Worm (Caenorhabditis elegans) whole organism, early embryonic: ENCODE results near the gene nhr-132.

Source experiments
- B0310.2 ChIP-seq: sonication (generic microtip); optimal IDR thresholded peaks from 2 replicates; lab custom pipeline; 2016; ENCODE audit warnings: mild to moderate bottlenecking, missing genetic modification characterization, missing compliant biosample characterization
- F13C5.2 ChIP-seq: sonication (generic microtip); optimal IDR thresholded peaks from 2 replicates; lab custom pipeline; 2017; ENCODE audit warnings: mild to moderate bottlenecking, missing genetic modification characterization, inconsistent platforms, missing compliant biosample characterization
- aly-1 ChIP-seq: sonication (generic microtip); optimal IDR thresholded peaks from 2 replicates; lab custom pipeline; 2016; ENCODE audit warnings: missing genetic modification characterization, missing compliant biosample characterization
- ama-1 ChIP-seq: fragments of 150-350 bp; optimal IDR thresholded peaks from 2 replicates; lab custom pipeline; 2014
- ceh-13 ChIP-seq: fragments of 200-800 bp; sonication (Bioruptor generic); optimal IDR thresholded peaks from 2 replicates; lab custom pipeline; 2018; ENCODE audit warnings: mild to moderate bottlenecking, missing genetic modification characterization, missing compliant biosample characterization
- ceh-36 ChIP-seq: sonication (generic microtip); optimal IDR thresholded peaks from 2 replicates; lab custom pipeline; 2016; ENCODE audit warnings: missing genetic modification characterization, inconsistent platforms, missing compliant biosample characterization
- ets-7 ChIP-seq: sonication (generic microtip); optimal IDR thresholded peaks from 2 replicates; lab custom pipeline; 2016; ENCODE audit warnings: missing genotype, missing genetic modification characterization, missing compliant biosample characterization
- flt-1 ChIP-seq: fragments of 200-800 bp; sonication (Bioruptor generic); IDR thresholded peaks from 2 replicates; pipeline ENCODE4 v1.3.6; 2022; ENCODE audit warnings: missing genetic modification characterization, missing compliant biosample characterization
- hmbx-1 ChIP-seq: sonication (generic microtip); optimal IDR thresholded peaks from 2 replicates; lab custom pipeline; 2016; ENCODE audit warnings: mild to moderate bottlenecking, missing genetic modification characterization, missing compliant biosample characterization
- hmg-4 ChIP-seq: fragments of 200-800 bp; sonication (Bioruptor generic); optimal IDR thresholded peaks from 2 replicates; lab custom pipeline; 2018; ENCODE audit warnings: mild to moderate bottlenecking, missing genetic modification characterization, missing compliant biosample characterization
- hnd-1 ChIP-seq: sonication (generic microtip); optimal IDR thresholded peaks from 2 replicates; lab custom pipeline; 2016; ENCODE audit warnings: missing genetic modification characterization, missing compliant biosample characterization
- pes-1 ChIP-seq: fragments of 200-800 bp; sonication (Bioruptor generic); IDR thresholded peaks from 2 replicates; pipeline ENCODE4 v1.3.6; 2022; ENCODE audit warnings: missing genetic modification reagents, missing genetic modification characterization, missing compliant biosample characterization
- scrt-1 ChIP-seq: fragments of 200-800 bp; sonication (Bioruptor generic); IDR thresholded peaks from 2 replicates; pipeline ENCODE4 v1.3.6; 2022; ENCODE audit warnings: missing genetic modification characterization, missing compliant biosample characterization
- sea-1 ChIP-seq: fragments of 200-800 bp; sonication (Bioruptor generic); conservative IDR thresholded peaks from 2 replicates; pipeline ENCODE4 v1.3.6; 2022; ENCODE audit warnings: missing genetic modification characterization, missing compliant biosample characterization
- tbx-11 ChIP-seq: fragments of 200-800 bp; sonication (Bioruptor generic); IDR thresholded peaks from 2 replicates; pipeline ENCODE4 v1.3.6; 2022; ENCODE audit warnings: missing genetic modification characterization, missing compliant biosample characterization
- tbx-37 ChIP-seq: fragments of 200-800 bp; sonication (Bioruptor generic); conservative IDR thresholded peaks from 2 replicates; pipeline ENCODE4 v1.3.6; 2022; ENCODE audit warnings: missing genetic modification reagents, missing genetic modification characterization, missing compliant biosample characterization
- tra-4 ChIP-seq: sonication (generic microtip); optimal IDR thresholded peaks from 2 replicates; lab custom pipeline; 2017; ENCODE audit warnings: missing genetic modification characterization, missing compliant biosample characterization

nhr-132 gene

DNA sequence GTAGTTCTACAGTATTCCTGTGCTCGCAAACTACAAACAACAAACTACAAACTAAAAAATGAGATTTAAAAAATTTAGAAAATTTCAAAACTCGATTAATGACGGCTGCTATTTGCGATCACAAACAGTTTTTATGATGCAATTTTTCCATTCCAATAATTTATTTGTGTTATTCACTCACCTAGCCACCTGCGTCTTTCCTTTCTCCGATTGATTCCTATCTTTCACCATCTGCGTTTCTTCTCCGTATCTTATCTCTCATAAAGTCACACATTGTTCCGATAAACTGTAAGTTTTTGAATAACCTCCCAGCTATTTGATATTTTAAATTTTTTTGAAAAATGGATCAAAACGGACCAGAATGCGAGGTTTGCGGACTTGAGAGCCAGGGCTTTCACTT lies at the start of gene nhr-132:
Gene nhr-132 (plus strand): TSS at position 271 of the 400 bp plus-strand sequence.
- no peak for TF ChIP-seq ceh-36 (tag; lab: Kevin White, UChicago)
- no peak for TF ChIP-seq ceh-13 (GFP tag; lab: Kevin White, UChicago)
- no peak for TF ChIP-seq pes-1
- no peak for TF ChIP-seq hnd-1 (tag; lab: Kevin White, UChicago)
- TF ChIP-seq flt-1 (GFP tag; lab: Robert Waterston, UW), result no peak
- TF ChIP-seq tbx-11 (GFP tag; lab: Robert Waterston, UW), result no peak
- no peak for TF ChIP-seq B0310.2 (tag; lab: Kevin White, UChicago)
- TF ChIP-seq F13C5.2, result no peak
- TF ChIP-seq ama-1 (lab: Kevin White, UChicago), result no peak
- TF ChIP-seq hmbx-1 (tag; lab: Kevin White, UChicago), result no peak
- TF ChIP-seq tbx-37 (GFP tag; lab: Robert Waterston, UW), result no peak
- TF ChIP-seq hmg-4, result no peak
- TF ChIP-seq aly-1, result no peak
- TF ChIP-seq scrt-1 (GFP tag; lab: Robert Waterston, UW), result no peak
- TF ChIP-seq ets-7, result no peak
- no peak for TF ChIP-seq tra-4 (tag; lab: Kevin White, UChicago)
- no peak for TF ChIP-seq sea-1

DNA sequence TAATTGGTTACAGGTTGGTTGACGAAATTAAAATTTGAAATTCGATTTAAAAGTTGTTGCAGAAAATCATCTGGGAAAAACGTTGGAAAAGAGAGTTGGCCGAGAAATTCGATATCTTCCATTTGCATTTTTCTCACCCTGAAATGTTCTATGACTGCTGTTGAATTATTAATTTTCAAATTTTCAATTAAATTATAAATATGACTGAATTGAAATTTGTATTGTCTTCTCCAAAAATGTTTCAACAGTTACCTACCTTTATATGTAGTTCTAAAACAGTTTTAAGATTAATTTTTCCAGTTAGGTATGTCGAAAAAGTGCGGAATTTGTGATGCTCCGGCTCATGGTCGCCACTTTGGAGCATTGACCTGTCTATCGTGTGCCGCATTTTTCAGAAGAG lies 47.6 kb upstream of the nhr-132 start, which contains the start of gene nhr-211:
Gene nhr-211 (plus strand): TSS at position 301 of the 400 bp plus-strand sequence.
- TF ChIP-seq flt-1 (GFP tag; lab: Robert Waterston, UW) (no peak), tbx-11 (GFP tag; lab: Robert Waterston, UW) (no peak), ceh-13 (GFP tag; lab: Kevin White, UChicago) (no peak), hmg-4 (no peak), hnd-1 (tag; lab: Kevin White, UChicago) (no peak), F13C5.2 (no peak), ets-7 (no peak), B0310.2 (tag; lab: Kevin White, UChicago) (no peak), hmbx-1 (tag; lab: Kevin White, UChicago) (no peak), aly-1 (no peak), ama-1 (lab: Kevin White, UChicago) (no peak), pes-1 (no peak)

DNA sequence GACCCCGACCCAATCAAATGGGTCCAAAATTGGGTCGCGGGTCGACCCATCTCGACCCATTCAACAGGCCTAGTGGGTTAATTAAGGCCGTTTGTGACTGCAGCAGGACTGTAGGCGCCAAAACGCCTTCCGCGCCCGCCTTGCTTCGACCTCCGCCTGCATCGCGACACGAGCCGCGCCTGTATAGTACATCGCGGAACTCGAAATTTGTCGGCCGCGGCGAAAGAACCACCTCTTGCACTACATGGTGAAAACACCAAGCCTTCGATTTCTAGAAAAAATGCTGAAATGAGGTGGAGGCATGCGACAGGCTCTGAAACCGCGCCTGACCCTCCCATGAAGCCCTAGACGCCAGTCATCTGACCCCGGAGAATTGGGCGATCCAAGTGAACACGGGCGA lies 46.3 kb upstream of the nhr-132 start:
- TF ChIP-seq ets-7 (no peak), tra-4 (tag; lab: Kevin White, UChicago) (no peak), F13C5.2 (no peak), B0310.2 (tag; lab: Kevin White, UChicago) (no peak), flt-1 (GFP tag; lab: Robert Waterston, UW) (no peak), pes-1 (no peak), ama-1 (lab: Kevin White, UChicago) (no peak), ceh-13 (GFP tag; lab: Kevin White, UChicago) (no peak), hnd-1 (tag; lab: Kevin White, UChicago) (no peak), tbx-37 (GFP tag; lab: Robert Waterston, UW) (no peak), hmbx-1 (tag; lab: Kevin White, UChicago) (no peak), ceh-36 (tag; lab: Kevin White, UChicago) (no peak), scrt-1 (GFP tag; lab: Robert Waterston, UW) (no peak)

DNA sequence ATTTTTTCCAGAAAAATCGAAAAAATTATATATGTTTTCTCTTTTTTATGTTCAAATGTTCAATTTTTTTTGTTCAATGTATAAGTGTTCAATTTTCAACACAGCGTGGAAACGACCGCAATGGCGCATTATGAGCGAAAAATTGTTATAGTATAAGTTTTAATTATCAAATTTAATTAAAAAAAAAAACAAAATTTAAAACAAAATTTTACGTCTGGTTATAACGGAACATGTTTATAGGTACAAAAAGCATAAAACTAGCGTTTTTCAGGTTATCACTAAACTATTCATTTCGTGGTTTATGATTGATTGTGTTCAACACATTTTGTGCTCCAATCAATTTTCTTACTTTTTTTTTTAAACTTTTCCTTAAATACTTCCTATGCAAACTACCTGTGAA lies 44.9 kb upstream of the nhr-132 start, which contains the start of gene nhr-106:
Gene nhr-106 (plus strand): TSS at position 301 of the 400 bp plus-strand sequence.
- no peak for TF ChIP-seq F13C5.2
- TF ChIP-seq tbx-37 (GFP tag; lab: Robert Waterston, UW), result no peak
- no peak for TF ChIP-seq pes-1
- TF ChIP-seq ets-7, result no peak
- no peak for TF ChIP-seq flt-1 (GFP tag; lab: Robert Waterston, UW)
- no peak for TF ChIP-seq aly-1
- no peak for TF ChIP-seq ceh-13 (GFP tag; lab: Kevin White, UChicago)
- no peak for TF ChIP-seq ceh-36 (tag; lab: Kevin White, UChicago)
- no peak for TF ChIP-seq hmg-4

DNA sequence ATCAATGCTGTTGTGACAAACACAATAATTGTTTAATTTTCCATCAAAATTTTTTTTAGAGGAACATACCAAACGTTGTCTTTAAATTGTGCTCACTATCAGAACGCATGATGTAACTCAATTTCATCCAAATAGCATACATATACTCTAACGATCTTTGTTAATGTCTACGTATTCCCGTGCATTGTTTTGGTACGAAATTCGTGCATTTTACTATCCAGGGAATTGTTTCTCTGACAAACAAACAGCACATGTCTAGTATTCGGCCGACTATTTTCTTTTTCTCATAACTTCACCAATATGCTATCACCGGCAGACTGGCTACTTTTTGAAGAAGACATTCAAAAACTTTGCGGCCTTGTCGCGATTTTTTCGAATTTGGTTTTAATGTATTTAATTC lies 42.8 kb upstream of the nhr-132 start, which contains the start of gene str-196:
Gene str-196 (plus strand): TSS at position 301 of the 400 bp plus-strand sequence.
- TF ChIP-seq B0310.2 (tag; lab: Kevin White, UChicago) (no peak), pes-1 (no peak), ets-7 (no peak), F13C5.2 (no peak), flt-1 (GFP tag; lab: Robert Waterston, UW) (no peak), sea-1 (no peak)

DNA sequence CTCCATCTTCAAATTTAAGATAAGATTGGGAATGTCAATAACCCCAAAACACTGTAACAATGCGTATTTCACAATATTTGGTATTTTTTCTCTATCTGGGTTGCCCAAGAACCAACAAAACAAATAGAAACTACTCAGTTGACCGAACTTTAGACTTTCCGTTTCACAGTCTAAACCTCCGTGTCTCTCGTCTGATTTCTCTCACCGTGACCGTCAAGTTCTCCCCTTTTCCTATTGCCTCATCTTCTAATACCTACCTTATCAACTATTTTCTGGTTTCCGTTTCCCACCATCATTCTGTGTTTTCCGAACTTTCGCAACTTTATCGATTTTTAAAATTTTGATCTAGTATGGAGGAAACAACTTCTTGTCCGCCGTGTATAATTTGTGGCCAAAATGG lies 40.0 kb upstream of the nhr-132 start, which contains the start of gene nhr-131:
Gene nhr-131 (plus strand): TSS at position 87 of the 400 bp plus-strand sequence.
- TF ChIP-seq sea-1, result no peak
- TF ChIP-seq tbx-37 (GFP tag; lab: Robert Waterston, UW), result no peak
- no peak for TF ChIP-seq tra-4 (tag; lab: Kevin White, UChicago)
- TF ChIP-seq B0310.2 (tag; lab: Kevin White, UChicago), result no peak
- no peak for TF ChIP-seq scrt-1 (GFP tag; lab: Robert Waterston, UW)
- TF ChIP-seq ceh-13 (GFP tag; lab: Kevin White, UChicago), result no peak
- no peak for TF ChIP-seq ama-1 (lab: Kevin White, UChicago)
- TF ChIP-seq ets-7, result no peak
- no peak for TF ChIP-seq pes-1
- no peak for TF ChIP-seq hmg-4
- no peak for TF ChIP-seq F13C5.2
- TF ChIP-seq flt-1 (GFP tag; lab: Robert Waterston, UW), result no peak
- no peak for TF ChIP-seq hmbx-1 (tag; lab: Kevin White, UChicago)
- no peak for TF ChIP-seq aly-1
- TF ChIP-seq hnd-1 (tag; lab: Kevin White, UChicago), result no peak
- no peak for TF ChIP-seq ceh-36 (tag; lab: Kevin White, UChicago)
- TF ChIP-seq tbx-11 (GFP tag; lab: Robert Waterston, UW), result no peak

DNA sequence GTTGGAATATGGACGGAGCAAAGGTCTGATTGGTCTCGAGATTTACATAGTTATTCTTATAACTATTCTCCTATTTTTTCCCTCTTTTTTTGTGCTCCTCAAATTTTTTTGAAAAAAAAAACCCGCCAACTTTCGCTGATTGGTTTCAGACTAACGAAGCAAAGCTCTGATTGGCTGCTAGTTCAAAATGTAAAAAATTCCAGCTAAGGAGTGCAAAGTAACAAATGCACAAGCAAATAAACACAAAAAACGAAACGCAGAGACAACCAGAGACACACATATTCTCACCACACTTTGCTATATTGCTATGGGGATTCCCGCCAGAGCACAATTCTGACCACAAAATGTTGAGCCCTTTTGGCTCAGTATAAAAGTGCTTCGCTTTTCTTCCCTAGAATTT lies 36.8 kb upstream of the nhr-132 start, which contains the start of gene T01G6.1:
Gene T01G6.1 (plus strand): TSS at position 301 of the 400 bp plus-strand sequence.
- TF ChIP-seq sea-1, result no peak

DNA sequence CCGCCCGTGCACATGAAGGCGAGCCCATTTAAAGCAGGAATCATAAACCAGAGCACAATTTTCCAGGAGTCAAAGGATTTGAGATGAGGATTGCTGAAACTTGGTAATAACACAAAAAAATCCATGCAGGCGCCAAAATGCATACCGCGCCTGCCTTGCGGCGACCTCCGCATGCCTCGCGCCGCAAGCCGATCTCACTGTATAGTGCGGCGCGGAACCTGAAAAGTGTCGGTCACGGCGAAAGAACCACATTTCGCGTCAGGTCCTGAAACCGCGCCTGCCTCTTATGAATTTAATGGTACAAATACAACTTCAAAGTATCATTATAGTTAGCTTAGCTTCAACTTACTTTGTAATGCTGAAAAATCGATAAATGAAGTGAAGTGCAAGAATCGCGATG lies 33.7 kb upstream of the nhr-132 start:
- TF ChIP-seq ets-7 (no peak), hmbx-1 (tag; lab: Kevin White, UChicago) (no peak), tbx-37 (GFP tag; lab: Robert Waterston, UW) (no peak), ceh-13 (GFP tag; lab: Kevin White, UChicago) (no peak), ceh-36 (tag; lab: Kevin White, UChicago) (no peak), aly-1 (no peak), F13C5.2 (no peak), tbx-11 (GFP tag; lab: Robert Waterston, UW) (no peak), tra-4 (tag; lab: Kevin White, UChicago) (no peak), sea-1 (no peak), hmg-4 (no peak), B0310.2 (tag; lab: Kevin White, UChicago) (no peak), scrt-1 (GFP tag; lab: Robert Waterston, UW) (no peak), pes-1 (no peak), flt-1 (GFP tag; lab: Robert Waterston, UW) (no peak), ama-1 (lab: Kevin White, UChicago) (no peak), hnd-1 (tag; lab: Kevin White, UChicago) (no peak)
